Worm (Caenorhabditis elegans) whole organism, young adult: Measurements from ENCODE around the gene unc-49.

Source experiments
- B0336.3 ChIP-seq: fragments of 200-800 bp; sonication (Bioruptor generic); IDR thresholded peaks from 2 replicates; pipeline ENCODE4 v1.3.6; 2022; ENCODE audit warnings: missing genetic modification characterization, missing compliant biosample characterization
- F57C9.4 ChIP-seq: sonication (generic microtip); optimal IDR thresholded peaks from 2 replicates; lab custom pipeline; 2017; ENCODE audit warnings: mild to moderate bottlenecking, missing genetic modification characterization, missing compliant biosample characterization
- Y95B8A.8 ChIP-seq: fragments of 200-800 bp; sonication (Bioruptor generic); IDR thresholded peaks from 2 replicates; pipeline ENCODE4 v1.3.6; 2022; ENCODE audit warnings: missing genetic modification reagents, missing genetic modification characterization, missing compliant biosample characterization
- aptf-2 ChIP-seq: fragments of 200-800 bp; sonication (Bioruptor generic); conservative IDR thresholded peaks from 2 replicates; pipeline ENCODE4 v1.3.6; 2022; ENCODE audit warnings: missing genetic modification reagents, missing genetic modification characterization, missing compliant biosample characterization
- egl-44 ChIP-seq: fragments of 200-800 bp; sonication (Bioruptor generic); IDR thresholded peaks from 2 replicates; pipeline ENCODE4 v1.3.6; 2022; ENCODE audit warnings: missing genetic modification reagents, missing genetic modification characterization, missing compliant biosample characterization
- ets-4 ChIP-seq: fragments of 200-800 bp; sonication (Bioruptor generic); optimal IDR thresholded peaks from 2 replicates; lab custom pipeline; 2018; ENCODE audit warnings: mild to moderate bottlenecking, missing genetic modification characterization, missing compliant biosample characterization
- mes-4 ChIP-seq: sonication (generic microtip); optimal IDR thresholded peaks from 2 replicates; lab custom pipeline; 2016; ENCODE audit warnings: missing genotype, missing genetic modification characterization, missing compliant biosample characterization
- nfya-1 ChIP-seq: sonication (generic microtip); optimal IDR thresholded peaks from 2 replicates; lab custom pipeline; 2017; ENCODE audit warnings: antibody characterized with exemption, missing compliant biosample characterization, missing genetic modification characterization, borderline replicate concordance; ENCODE audit not compliant: insufficient read depth
- snpc-4 ChIP-seq, 5 experiments: fragments of 150-350 bp in 1 of 5; sonication (generic microtip) in 4 of 5; optimal IDR thresholded peaks; 2 replicates each; lab custom pipeline; 2014 to 2018; ENCODE audit warnings: missing genetic modification characterization in 5 of 5, missing biosample characterization in 3 of 5, antibody characterized with exemption in 2 of 5, mild to moderate bottlenecking in 2 of 5, missing compliant biosample characterization in 2 of 5, missing genotype in 2 of 5, moderate library complexity in 2 of 5, missing genetic modification reagents in 1 of 5
- somi-1 ChIP-seq: fragments of 200-800 bp; sonication (Bioruptor generic); optimal IDR thresholded peaks from 2 replicates; lab custom pipeline; 2018; ENCODE audit warnings: mild to moderate bottlenecking, missing genetic modification characterization, missing compliant biosample characterization

- no peak for TF ChIP-seq F57C9.4 (tag; lab: Kevin White, UChicago)
- no peak for TF ChIP-seq somi-1 (GFP tag; lab: Kevin White, UChicago)
- peak; percentile 51 for TF ChIP-seq snpc-4 (GFP tag; optimal IDR thresholded peaks at IDR 0.05; lab: Kevin White, UChicago)
- TF ChIP-seq snpc-4 (tag; optimal IDR thresholded peaks at IDR 0.05; lab: Kevin White, UChicago): peak in 3 of 4 experiments; percentile 9 to 78 (median 29)
- TF ChIP-seq Y95B8A.8 (GFP tag; lab: Robert Waterston, UW): peak; percentile 94; the same call in 1 of the 2 replicates
- no peak for TF ChIP-seq nfya-1 (tag; lab: Kevin White, UChicago)
- TF ChIP-seq aptf-2 (GFP tag; lab: Robert Waterston, UW): no peak
- no peak for TF ChIP-seq ets-4
- TF ChIP-seq B0336.3 (GFP tag; lab: Robert Waterston, UW): peak; percentile 97
- no peak for TF ChIP-seq mes-4
- peak; percentile 13 for TF ChIP-seq egl-44
Observed at ce11 chrIII:10505943-10506698, 14.4 kb upstream of the unc-49 start.
